Fruit fly (Drosophila melanogaster) whole organism: ENCODE measurements around the gene bumpel.

Experiments
- CG8478 ChIP-seq: fragments of >200 bp; optimal IDR thresholded peaks from 2 replicates; lab custom pipeline; 2018; ENCODE audit warnings: inconsistent platforms
- Dll ChIP-seq: fragments of >200 bp; optimal IDR thresholded peaks from 2 replicates; lab custom pipeline; 2017
- EcR ChIP-seq, 2 experiments: fragments of >200 bp; optimal IDR thresholded peaks; 2 replicates each; lab custom pipeline; 2017; ENCODE audit warnings: missing biosample characterization in 2 of 2, missing genetic modification characterization in 2 of 2, missing genetic modification reagents in 2 of 2
- psq ChIP-seq: fragments of >200 bp; optimal IDR thresholded peaks from 2 replicates; lab custom pipeline; 2017
- usp ChIP-seq: fragments of >200 bp; optimal IDR thresholded peaks from 2 replicates; lab custom pipeline; 2017; ENCODE audit warnings: missing biosample characterization, missing genetic modification characterization, mixed read lengths

DNA sequence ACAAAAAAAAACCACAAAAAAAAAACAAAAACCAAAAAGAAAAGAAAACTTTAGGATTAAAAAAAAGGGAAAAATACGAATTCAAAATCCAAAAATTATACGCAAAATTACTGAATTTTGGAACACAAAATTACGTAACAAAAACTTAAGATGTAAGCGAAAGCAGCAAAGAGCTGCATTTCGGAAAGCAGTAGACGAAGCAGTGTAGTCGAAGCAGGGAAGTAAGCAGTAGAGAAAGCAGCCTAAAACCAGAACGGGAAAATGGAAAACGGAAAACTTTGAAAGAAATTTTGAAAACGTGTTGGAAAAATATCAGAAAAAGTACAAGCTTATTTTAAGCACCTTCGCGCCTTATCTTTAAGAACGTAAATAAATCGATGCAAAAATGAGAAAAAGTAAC lies 15.6 kb downstream of the bumpel start:
- TF ChIP-seq CG8478 (lab: Kevin White, UChicago) (no peak), EcR (GFP tag; optimal IDR thresholded peaks at IDR 0.05; lab: Kevin White, UChicago) (no peak), psq (lab: Kevin White, UChicago) (no peak), usp (GFP tag; lab: Kevin White, UChicago) (no peak), Dll (lab: Kevin White, UChicago) (no peak)
